Fruit fly (Drosophila melanogaster) whole organism, wandering third instar larva: ENCODE data around the gene ovm.

Source experiments
- Abd-B ChIP-seq: fragments of >200 bp; optimal IDR thresholded peaks from 2 replicates; lab custom pipeline; 2017; ENCODE audit warnings: missing biosample characterization, missing genetic modification characterization
- CG32264 ChIP-seq: fragments of 200-800 bp; sonication (Bioruptor generic); optimal IDR thresholded peaks from 2 replicates; lab custom pipeline; 2016; ENCODE audit warnings: missing biosample characterization, missing genetic modification characterization
- CrebA ChIP-seq: fragments of 200-800 bp; sonication (Bioruptor generic); optimal IDR thresholded peaks from 2 replicates; lab custom pipeline; 2016; ENCODE audit warnings: missing biosample characterization, mild to moderate bottlenecking, missing genetic modification characterization, borderline replicate concordance
- Dfd ChIP-seq: fragments of >200 bp; optimal IDR thresholded peaks from 2 replicates; lab custom pipeline; 2017; ENCODE audit warnings: missing biosample characterization, missing genetic modification characterization
- Dif ChIP-seq: fragments of 200-275, 200-300 bp; sonication (Bioruptor generic); optimal IDR thresholded peaks from 2 replicates; lab custom pipeline; 2018; ENCODE audit warnings: missing biosample characterization, missing genetic modification characterization; ENCODE audit not compliant: partially characterized antibody
- HLH106 ChIP-seq: fragments of 200-800 bp; optimal IDR thresholded peaks from 3 replicates; lab custom pipeline; 2019; ENCODE audit warnings: missing biosample characterization, mild to moderate bottlenecking, missing genetic modification characterization, moderate library complexity
- Hnf4 ChIP-seq: fragments of 200-800 bp; sonication (Bioruptor generic); optimal IDR thresholded peaks from 2 replicates; lab custom pipeline; 2016; ENCODE audit warnings: missing biosample characterization, mild to moderate bottlenecking, missing genetic modification characterization
- Hr78 ChIP-seq: fragments of >200 bp; optimal IDR thresholded peaks from 2 replicates; lab custom pipeline; 2017; ENCODE audit warnings: missing biosample characterization, missing genetic modification characterization
- Hr83 ChIP-seq: fragments of 200-300 bp; sonication (Bioruptor generic); optimal IDR thresholded peaks from 2 replicates; lab custom pipeline; 2016; ENCODE audit warnings: missing biosample characterization, mild to moderate bottlenecking, missing genetic modification characterization, moderate library complexity; ENCODE audit not compliant: poor library complexity, severe bottlenecking
- Jra ChIP-seq: sonication (Bioruptor generic); optimal IDR thresholded peaks from 2 replicates; lab custom pipeline; 2016; ENCODE audit warnings: missing biosample characterization, missing genetic modification characterization
- Mio ChIP-seq: sonication (Bioruptor generic); optimal IDR thresholded peaks from 2 replicates; lab custom pipeline; 2016; ENCODE audit warnings: missing biosample characterization, missing genetic modification characterization
- Myc ChIP-seq: fragments of >200 bp; optimal IDR thresholded peaks from 2 replicates; lab custom pipeline; 2017
- N ChIP-seq: fragments of >200 bp; optimal IDR thresholded peaks from 2 replicates; lab custom pipeline; 2018; ENCODE audit warnings: missing biosample characterization, missing external identifiers, missing genetic modification characterization
- OdsH ChIP-seq: fragments of 200-800 bp; sonication (Bioruptor generic); optimal IDR thresholded peaks from 2 replicates; lab custom pipeline; 2016; ENCODE audit warnings: missing biosample characterization, mild to moderate bottlenecking, missing genetic modification characterization
- Rel ChIP-seq, 2 experiments: fragments of 200-800 bp; sonication (Bioruptor generic) in 1 of 2; optimal IDR thresholded peaks; 2 replicates in 1 of 2; 3 replicates in 1 of 2; lab custom pipeline; 2016 to 2019; ENCODE audit warnings: mild to moderate bottlenecking in 2 of 2, missing biosample characterization in 2 of 2, missing genetic modification characterization in 2 of 2, moderate library complexity in 1 of 2
- Sp1 ChIP-seq: fragments of 200-800 bp; sonication (Bioruptor generic); optimal IDR thresholded peaks from 3 replicates; lab custom pipeline; 2019; ENCODE audit warnings: missing biosample characterization, mild to moderate bottlenecking, missing genetic modification characterization, moderate library complexity
- Vsx2 ChIP-seq: fragments of 200-300, 225-300 bp; sonication (Bioruptor generic); optimal IDR thresholded peaks from 2 replicates; lab custom pipeline; 2018; ENCODE audit warnings: missing biosample characterization, missing genetic modification characterization; ENCODE audit not compliant: partially characterized antibody
- br ChIP-seq: fragments of 200-800 bp; sonication (Bioruptor generic); optimal IDR thresholded peaks from 2 replicates; lab custom pipeline; 2016; ENCODE audit warnings: missing biosample characterization, missing genetic modification characterization
- brk ChIP-seq: fragments of 200-800 bp; sonication (Bioruptor generic); optimal IDR thresholded peaks from 2 replicates; lab custom pipeline; 2016; ENCODE audit warnings: missing biosample characterization, mild to moderate bottlenecking, missing genetic modification characterization
- dl ChIP-seq, 2 experiments: fragments of 175-275, 200-275 bp in 1 of 2; fragments of 200-275 bp in 1 of 2; sonication (Bioruptor generic); optimal IDR thresholded peaks; lab custom pipeline; 2018; ENCODE audit warnings: mild to moderate bottlenecking in 2 of 2, missing biosample characterization in 2 of 2, missing genetic modification characterization in 2 of 2, moderate library complexity in 2 of 2; ENCODE audit not compliant: partially characterized antibody in 2 of 2, insufficient read depth in 1 of 2
- dmrt93B ChIP-seq: fragments of 200-800 bp; sonication (Bioruptor generic); optimal IDR thresholded peaks from 2 replicates; lab custom pipeline; 2018; ENCODE audit warnings: missing biosample characterization, mild to moderate bottlenecking, missing genetic modification characterization
- ey ChIP-seq: fragments of 200-800 bp; sonication (Bioruptor generic); optimal IDR thresholded peaks from 2 replicates; lab custom pipeline; 2016; ENCODE audit warnings: missing biosample characterization, missing genetic modification characterization
- foxo ChIP-seq, 2 experiments: fragments of 200-800 bp; sonication (Bioruptor generic); optimal IDR thresholded peaks; 2 replicates in 1 of 2; 3 replicates in 1 of 2; lab custom pipeline; 2016 to 2017; ENCODE audit warnings: missing biosample characterization in 2 of 2, missing genetic modification characterization in 2 of 2
- fru ChIP-seq: fragments of 200-800 bp; sonication (Bioruptor generic); optimal IDR thresholded peaks from 3 replicates; lab custom pipeline; 2016; ENCODE audit warnings: missing biosample characterization, mild to moderate bottlenecking, missing genetic modification characterization
- h ChIP-seq: fragments of 200-800 bp; sonication (Bioruptor generic); optimal IDR thresholded peaks from 3 replicates; lab custom pipeline; 2016; ENCODE audit warnings: missing biosample characterization, mild to moderate bottlenecking, missing genetic modification characterization
- jim ChIP-seq: fragments of 175-275, 200-325 bp; sonication (Bioruptor generic); optimal IDR thresholded peaks from 2 replicates; lab custom pipeline; 2016; ENCODE audit warnings: missing biosample characterization, mild to moderate bottlenecking, missing genetic modification characterization
- lola ChIP-seq: fragments of >200 bp; optimal IDR thresholded peaks from 2 replicates; lab custom pipeline; 2017; ENCODE audit warnings: missing biosample characterization, missing genetic modification characterization
- psq ChIP-seq: fragments of 200-800 bp; sonication (Bioruptor generic); optimal IDR thresholded peaks from 3 replicates; lab custom pipeline; 2017; ENCODE audit warnings: missing biosample characterization, mild to moderate bottlenecking, missing genetic modification characterization, moderate library complexity
- rgr ChIP-seq: fragments of 200-800 bp; sonication (Bioruptor generic); optimal IDR thresholded peaks from 3 replicates; lab custom pipeline; 2016; ENCODE audit warnings: missing biosample characterization, mild to moderate bottlenecking, missing genetic modification characterization
- sage ChIP-seq: fragments of 200-800 bp; sonication (Bioruptor generic); optimal IDR thresholded peaks from 2 replicates; lab custom pipeline; 2016; ENCODE audit warnings: missing biosample characterization, mild to moderate bottlenecking, missing genetic modification characterization
- sv ChIP-seq: fragments of 200-800 bp; sonication (Bioruptor generic); optimal IDR thresholded peaks from 3 replicates; lab custom pipeline; 2016; ENCODE audit warnings: missing biosample characterization, missing genetic modification characterization
- tai ChIP-seq: sonication (Bioruptor generic); optimal IDR thresholded peaks from 2 replicates; lab custom pipeline; 2016; ENCODE audit warnings: missing biosample characterization, missing genetic modification characterization
- usp ChIP-seq: fragments of >200 bp; optimal IDR thresholded peaks from 2 replicates; lab custom pipeline; 2017; ENCODE audit warnings: missing biosample characterization, missing genetic modification characterization

Gene ovm

DNA sequence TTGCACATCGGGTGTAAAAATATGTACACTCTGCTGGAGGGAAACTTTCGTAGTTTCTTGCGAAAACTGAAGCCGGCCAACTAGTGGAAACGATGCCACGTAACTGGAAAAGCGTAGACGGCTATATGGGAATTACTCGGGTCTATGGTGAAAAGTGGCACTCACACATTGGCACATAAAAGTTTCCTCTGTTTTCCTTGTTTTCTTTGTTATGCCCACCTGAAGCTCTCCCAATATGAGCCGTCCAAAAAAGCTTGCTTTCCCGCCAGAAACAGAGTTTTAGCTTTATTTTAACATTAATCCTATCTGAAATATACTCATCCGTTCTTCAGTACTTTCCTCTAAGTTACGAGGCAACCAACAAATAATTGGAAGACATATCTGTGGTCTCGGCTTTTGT is 10.1 kb downstream of the ovm start, which contains the start of gene CG3164:
TSS of gene CG3164 (minus strand) at position 101 of the 400 bp plus-strand sequence.
- TF ChIP-seq CG32264 (no peak), lola (GFP tag; lab: Kevin White, UChicago) (no peak), Hr78 (no peak), Mio (no peak), Myc (lab: Kevin White, UChicago) (no peak), sage (GFP tag; lab: Kevin White, UChicago) (no peak)

DNA sequence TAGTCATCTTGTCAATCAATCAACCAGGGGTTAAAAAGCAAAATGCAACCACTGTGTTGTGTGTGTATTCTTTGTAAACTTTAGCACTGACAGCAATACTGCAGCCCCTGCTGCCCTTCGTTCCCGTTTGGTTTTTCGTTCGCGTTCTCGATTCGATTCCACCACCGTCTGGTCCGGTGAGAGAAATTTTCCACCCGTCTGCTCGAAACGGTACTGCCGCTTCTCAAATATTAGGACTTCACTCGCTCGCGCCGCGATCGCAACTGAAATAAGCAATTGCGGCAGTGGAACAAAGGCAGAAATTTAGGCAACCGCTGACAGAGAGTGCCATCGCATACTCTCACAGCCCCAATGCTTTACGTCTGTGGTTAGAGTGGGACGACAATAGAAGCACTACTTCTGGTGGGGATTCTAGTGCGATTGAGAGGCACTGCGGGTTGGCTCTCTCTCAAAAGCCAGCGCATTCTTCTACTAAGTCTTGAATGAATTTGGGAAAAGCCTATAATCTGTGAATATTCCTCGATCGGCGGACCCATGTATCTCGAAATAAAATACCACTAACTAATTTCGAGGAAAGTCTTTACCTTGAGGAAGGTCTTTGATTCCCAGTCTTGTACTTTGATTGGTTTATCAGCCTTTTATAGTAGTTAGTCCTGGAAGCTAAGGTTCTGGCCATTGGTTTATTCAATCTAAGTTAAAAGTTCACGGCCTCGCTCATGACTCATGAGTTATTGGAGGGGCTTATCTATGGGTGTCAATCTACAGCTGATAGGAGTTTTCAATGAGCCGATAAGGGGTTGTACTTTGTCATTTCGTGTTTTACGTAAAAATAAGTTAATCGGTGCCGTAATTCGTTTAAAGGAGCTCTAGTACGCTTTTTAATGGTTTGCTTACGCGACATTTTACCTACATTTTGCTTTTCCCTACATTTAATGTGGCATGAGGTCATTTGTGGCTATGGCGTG is 11.5 kb downstream of the ovm start:
- peak; percentile 90 for TF ChIP-seq Hnf4 (GFP tag; lab: Kevin White, UChicago)
- no peak for TF ChIP-seq Dfd
- TF ChIP-seq dl (GFP tag; optimal IDR thresholded peaks at IDR 0.05; lab: Kevin White, UChicago; ENCODE audit: insufficient read depth in 1 of 2, partially characterized antibody in 2 of 2): peak; percentile 46 to 92
- no peak for TF ChIP-seq N (GFP tag; lab: Kevin White, UChicago)
- TF ChIP-seq jim (GFP tag; lab: Kevin White, UChicago): peak; percentile 53
- TF ChIP-seq sage (GFP tag; lab: Kevin White, UChicago): no peak
- peak; percentile 45 for TF ChIP-seq Rel (GFP tag; optimal IDR thresholded peaks at IDR 0.05; lab: Kevin White, UChicago)
- peak; percentile 78 for TF ChIP-seq Rel (tag; optimal IDR thresholded peaks at IDR 0.05; lab: Kevin White, UChicago)
- peak; percentile 87 for TF ChIP-seq Jra (GFP tag; lab: Kevin White, UChicago)
- no peak for TF ChIP-seq usp (GFP tag; lab: Kevin White, UChicago)
- peak; percentile 51 for TF ChIP-seq OdsH (GFP tag; lab: Kevin White, UChicago)
- peak; percentile 88 for TF ChIP-seq h (GFP tag; lab: Kevin White, UChicago)
- peak; percentile 97 for TF ChIP-seq Dif (GFP tag; lab: Kevin White, UChicago)
- no peak for TF ChIP-seq lola (GFP tag; lab: Kevin White, UChicago)
- peak; percentile 95 for TF ChIP-seq Vsx2 (GFP tag; lab: Kevin White, UChicago)
- peak; percentile 72 for TF ChIP-seq rgr (GFP tag; lab: Kevin White, UChicago)
- no peak for TF ChIP-seq dmrt93B (GFP tag; lab: Kevin White, UChicago)
- peak; percentile 69 for TF ChIP-seq fru (GFP tag; lab: Kevin White, UChicago)
- TF ChIP-seq Sp1: peak; percentile 71
- no peak for TF ChIP-seq sv (GFP tag; lab: Kevin White, UChicago)
- TF ChIP-seq HLH106 (tag; lab: Kevin White, UChicago): peak; percentile 39
- TF ChIP-seq Hr83 (GFP tag; lab: Kevin White, UChicago): peak; percentile 94
- peak; percentile 24 for TF ChIP-seq CG32264
- TF ChIP-seq ey (GFP tag; lab: Kevin White, UChicago): peak; percentile 10
- TF ChIP-seq Abd-B (GFP tag; lab: Kevin White, UChicago): no peak
- TF ChIP-seq psq (GFP tag; lab: Kevin White, UChicago): peak; percentile 19
- peak; percentile 77 for TF ChIP-seq br
- TF ChIP-seq tai (GFP tag; lab: Kevin White, UChicago): peak; percentile 42
- TF ChIP-seq foxo (GFP tag; optimal IDR thresholded peaks at IDR 0.05; lab: Kevin White, UChicago): peak; percentile 50
- TF ChIP-seq brk: peak; percentile 58

DNA sequence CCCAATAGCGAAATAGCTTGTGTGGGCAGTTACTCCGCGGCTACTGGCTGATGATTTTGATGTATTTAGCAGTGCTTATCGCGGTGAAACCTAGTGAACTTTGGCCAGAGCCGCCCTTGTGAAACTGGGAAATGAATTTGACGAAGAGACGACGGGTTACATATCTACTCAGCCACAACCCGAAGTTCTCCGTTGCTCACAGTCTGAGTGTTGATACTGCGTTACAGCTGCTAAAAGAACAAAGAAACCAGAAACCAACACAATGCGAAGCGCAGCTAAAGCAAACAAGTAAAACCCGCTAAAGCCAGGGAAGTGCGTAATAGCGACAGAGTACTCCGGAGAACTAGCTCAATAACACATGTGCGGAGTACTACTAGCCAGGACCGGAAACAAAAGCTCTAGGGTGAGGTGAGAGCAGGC is 12.5 kb downstream of the ovm start:
- TF ChIP-seq br (peak; percentile 13), rgr (GFP tag; lab: Kevin White, UChicago) (peak; percentile 5), h (GFP tag; lab: Kevin White, UChicago) (peak; percentile 16), CrebA (GFP tag; lab: Kevin White, UChicago) (no peak), OdsH (GFP tag; lab: Kevin White, UChicago) (peak; percentile 17), Hr83 (GFP tag; lab: Kevin White, UChicago) (peak; percentile 67)
